Fruit fly (Drosophila melanogaster) whole organism, wandering third instar larva: Measurements from ENCODE around the gene CG13947.

ENCODE experiments used
- Abd-B ChIP-seq: fragments of >200 bp; optimal IDR thresholded peaks from 2 replicates; lab custom pipeline; 2017; ENCODE audit warnings: missing biosample characterization, missing genetic modification characterization
- CG32264 ChIP-seq: fragments of 200-800 bp; sonication (Bioruptor generic); optimal IDR thresholded peaks from 2 replicates; lab custom pipeline; 2016; ENCODE audit warnings: missing biosample characterization, missing genetic modification characterization
- CG9705 ChIP-seq: fragments of 200-800 bp; sonication (Bioruptor generic); optimal IDR thresholded peaks from 2 replicates; lab custom pipeline; 2018; ENCODE audit warnings: missing biosample characterization, mild to moderate bottlenecking, missing genetic modification characterization
- CrebA ChIP-seq: fragments of 200-800 bp; sonication (Bioruptor generic); optimal IDR thresholded peaks from 2 replicates; lab custom pipeline; 2016; ENCODE audit warnings: missing biosample characterization, mild to moderate bottlenecking, missing genetic modification characterization, borderline replicate concordance
- Dfd ChIP-seq: fragments of >200 bp; optimal IDR thresholded peaks from 2 replicates; lab custom pipeline; 2017; ENCODE audit warnings: missing biosample characterization, missing genetic modification characterization
- Dif ChIP-seq: fragments of 200-275, 200-300 bp; sonication (Bioruptor generic); optimal IDR thresholded peaks from 2 replicates; lab custom pipeline; 2018; ENCODE audit warnings: missing biosample characterization, missing genetic modification characterization; ENCODE audit not compliant: partially characterized antibody
- GATAd ChIP-seq: sonication (Bioruptor generic); optimal IDR thresholded peaks from 2 replicates; lab custom pipeline; 2016; ENCODE audit warnings: missing biosample characterization, missing genetic modification characterization
- HLH106 ChIP-seq: fragments of 200-800 bp; optimal IDR thresholded peaks from 3 replicates; lab custom pipeline; 2019; ENCODE audit warnings: missing biosample characterization, mild to moderate bottlenecking, missing genetic modification characterization, moderate library complexity
- Hr83 ChIP-seq: fragments of 200-300 bp; sonication (Bioruptor generic); optimal IDR thresholded peaks from 2 replicates; lab custom pipeline; 2016; ENCODE audit warnings: missing biosample characterization, mild to moderate bottlenecking, missing genetic modification characterization, moderate library complexity; ENCODE audit not compliant: poor library complexity, severe bottlenecking
- Mio ChIP-seq: sonication (Bioruptor generic); optimal IDR thresholded peaks from 2 replicates; lab custom pipeline; 2016; ENCODE audit warnings: missing biosample characterization, missing genetic modification characterization
- N ChIP-seq: fragments of >200 bp; optimal IDR thresholded peaks from 2 replicates; lab custom pipeline; 2018; ENCODE audit warnings: missing biosample characterization, missing external identifiers, missing genetic modification characterization
- OdsH ChIP-seq: fragments of 200-800 bp; sonication (Bioruptor generic); optimal IDR thresholded peaks from 2 replicates; lab custom pipeline; 2016; ENCODE audit warnings: missing biosample characterization, mild to moderate bottlenecking, missing genetic modification characterization
- Rel ChIP-seq, 2 experiments: fragments of 200-800 bp; sonication (Bioruptor generic) in 1 of 2; optimal IDR thresholded peaks; 2 replicates in 1 of 2; 3 replicates in 1 of 2; lab custom pipeline; 2016 to 2019; ENCODE audit warnings: mild to moderate bottlenecking in 2 of 2, missing biosample characterization in 2 of 2, missing genetic modification characterization in 2 of 2, moderate library complexity in 1 of 2
- Sp1 ChIP-seq: fragments of 200-800 bp; sonication (Bioruptor generic); optimal IDR thresholded peaks from 3 replicates; lab custom pipeline; 2019; ENCODE audit warnings: missing biosample characterization, mild to moderate bottlenecking, missing genetic modification characterization, moderate library complexity
- Vsx2 ChIP-seq: fragments of 200-300, 225-300 bp; sonication (Bioruptor generic); optimal IDR thresholded peaks from 2 replicates; lab custom pipeline; 2018; ENCODE audit warnings: missing biosample characterization, missing genetic modification characterization; ENCODE audit not compliant: partially characterized antibody
- br ChIP-seq: fragments of 200-800 bp; sonication (Bioruptor generic); optimal IDR thresholded peaks from 2 replicates; lab custom pipeline; 2016; ENCODE audit warnings: missing biosample characterization, missing genetic modification characterization
- brk ChIP-seq: fragments of 200-800 bp; sonication (Bioruptor generic); optimal IDR thresholded peaks from 2 replicates; lab custom pipeline; 2016; ENCODE audit warnings: missing biosample characterization, mild to moderate bottlenecking, missing genetic modification characterization
- dl ChIP-seq, 2 experiments: fragments of 175-275, 200-275 bp in 1 of 2; fragments of 200-275 bp in 1 of 2; sonication (Bioruptor generic); optimal IDR thresholded peaks; lab custom pipeline; 2018; ENCODE audit warnings: mild to moderate bottlenecking in 2 of 2, missing biosample characterization in 2 of 2, missing genetic modification characterization in 2 of 2, moderate library complexity in 2 of 2; ENCODE audit not compliant: partially characterized antibody in 2 of 2, insufficient read depth in 1 of 2
- dsf ChIP-seq: sonication (Bioruptor generic); optimal IDR thresholded peaks from 2 replicates; lab custom pipeline; 2016; ENCODE audit warnings: missing biosample characterization, missing genetic modification characterization, borderline replicate concordance
- ey ChIP-seq: fragments of 200-800 bp; sonication (Bioruptor generic); optimal IDR thresholded peaks from 2 replicates; lab custom pipeline; 2016; ENCODE audit warnings: missing biosample characterization, missing genetic modification characterization
- fru ChIP-seq: fragments of 200-800 bp; sonication (Bioruptor generic); optimal IDR thresholded peaks from 3 replicates; lab custom pipeline; 2016; ENCODE audit warnings: missing biosample characterization, mild to moderate bottlenecking, missing genetic modification characterization
- h ChIP-seq: fragments of 200-800 bp; sonication (Bioruptor generic); optimal IDR thresholded peaks from 3 replicates; lab custom pipeline; 2016; ENCODE audit warnings: missing biosample characterization, mild to moderate bottlenecking, missing genetic modification characterization
- jim ChIP-seq: fragments of 175-275, 200-325 bp; sonication (Bioruptor generic); optimal IDR thresholded peaks from 2 replicates; lab custom pipeline; 2016; ENCODE audit warnings: missing biosample characterization, mild to moderate bottlenecking, missing genetic modification characterization
- lola ChIP-seq: fragments of >200 bp; optimal IDR thresholded peaks from 2 replicates; lab custom pipeline; 2017; ENCODE audit warnings: missing biosample characterization, missing genetic modification characterization
- psq ChIP-seq: fragments of 200-800 bp; sonication (Bioruptor generic); optimal IDR thresholded peaks from 3 replicates; lab custom pipeline; 2017; ENCODE audit warnings: missing biosample characterization, mild to moderate bottlenecking, missing genetic modification characterization, moderate library complexity
- rgr ChIP-seq: fragments of 200-800 bp; sonication (Bioruptor generic); optimal IDR thresholded peaks from 3 replicates; lab custom pipeline; 2016; ENCODE audit warnings: missing biosample characterization, mild to moderate bottlenecking, missing genetic modification characterization
- sage ChIP-seq: fragments of 200-800 bp; sonication (Bioruptor generic); optimal IDR thresholded peaks from 2 replicates; lab custom pipeline; 2016; ENCODE audit warnings: missing biosample characterization, mild to moderate bottlenecking, missing genetic modification characterization
- sv ChIP-seq: fragments of 200-800 bp; sonication (Bioruptor generic); optimal IDR thresholded peaks from 3 replicates; lab custom pipeline; 2016; ENCODE audit warnings: missing biosample characterization, missing genetic modification characterization
- tai ChIP-seq: sonication (Bioruptor generic); optimal IDR thresholded peaks from 2 replicates; lab custom pipeline; 2016; ENCODE audit warnings: missing biosample characterization, missing genetic modification characterization
- usp ChIP-seq: fragments of >200 bp; optimal IDR thresholded peaks from 2 replicates; lab custom pipeline; 2017; ENCODE audit warnings: missing biosample characterization, missing genetic modification characterization
- woc ChIP-seq: sonication (Bioruptor generic); optimal IDR thresholded peaks from 2 replicates; lab custom pipeline; 2016; ENCODE audit warnings: missing biosample characterization, mild to moderate bottlenecking, missing genetic modification characterization

The CG13947 gene

DNA sequence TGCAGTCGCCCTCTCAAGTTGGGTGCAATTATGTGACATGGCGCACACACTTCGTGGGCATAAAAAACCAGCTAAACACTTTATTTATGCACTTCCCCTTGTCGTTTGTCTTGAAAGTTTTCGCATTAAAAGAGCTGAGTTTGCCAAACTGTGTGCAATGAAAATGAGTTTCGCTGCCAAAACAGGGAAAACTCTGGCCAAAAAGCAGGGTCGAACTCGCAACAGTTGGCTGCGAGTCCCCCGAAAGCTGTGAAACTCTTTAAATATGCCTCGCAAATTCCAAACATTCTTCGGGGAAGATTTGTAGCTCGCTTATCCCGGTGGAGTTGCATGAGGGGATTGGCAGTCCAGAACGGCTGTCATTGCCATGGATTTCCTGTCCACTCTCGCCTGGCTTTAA lies 1.2 kb downstream of the CG13947 start, which contains the start of gene Gr21a:
Gene Gr21a (plus strand): TSS at position 301 of the 400 bp plus-strand sequence.
- TF ChIP-seq usp (GFP tag; lab: Kevin White, UChicago), result no peak
- TF ChIP-seq, all 38 proteins: peak for 0

DNA sequence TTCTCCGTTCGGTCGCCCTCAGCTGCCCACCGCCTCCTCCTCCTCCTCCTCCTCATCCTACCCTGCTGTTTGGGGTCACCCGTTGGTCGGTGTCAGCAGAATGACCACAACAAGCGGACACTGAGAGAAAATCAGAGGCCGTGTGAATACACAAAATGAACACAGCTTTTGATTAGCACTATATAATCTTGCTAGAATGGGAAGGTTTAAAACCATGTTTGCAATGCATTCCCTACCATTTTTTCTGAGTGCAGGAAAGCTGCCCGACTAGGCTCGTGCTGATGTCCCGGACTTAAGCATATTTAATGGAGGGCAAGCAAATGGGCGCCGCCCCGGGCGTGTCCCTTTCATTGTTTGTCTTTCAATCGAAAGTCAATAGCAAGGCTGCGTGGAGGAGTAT lies 1.9 kb downstream of the CG13947 start:
- no peak for TF ChIP-seq Mio (GFP tag; lab: Kevin White, UChicago)

DNA sequence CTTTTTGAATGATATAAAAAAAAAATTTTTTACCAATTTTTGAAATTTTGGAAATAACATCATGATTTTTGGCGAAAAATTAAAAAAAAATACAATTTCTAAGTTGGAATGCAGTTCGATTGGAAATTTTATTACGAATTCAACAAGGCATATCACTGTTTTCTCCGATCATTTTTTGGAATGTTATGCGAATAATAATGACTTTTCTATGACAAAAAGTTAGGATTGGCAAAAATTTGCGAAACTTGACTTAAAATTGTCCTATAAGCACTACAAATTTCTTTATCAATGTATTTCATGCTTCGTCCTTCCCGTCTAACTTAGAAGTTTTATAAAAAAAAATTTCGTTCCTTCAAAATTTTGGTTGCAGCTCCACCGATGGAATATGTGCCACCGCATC lies 5.1 kb downstream of the CG13947 start, which contains the start of gene CG3544:
Gene CG3544 (plus strand): TSS at position 301 of the 400 bp plus-strand sequence.
- TF ChIP-seq woc (GFP tag; lab: Kevin White, UChicago), result no peak
- TF ChIP-seq Dif (GFP tag; lab: Kevin White, UChicago), result no peak
- TF ChIP-seq OdsH (GFP tag; lab: Kevin White, UChicago), result no peak
- no peak for TF ChIP-seq brk (GFP tag; lab: Kevin White, UChicago)
- no peak for TF ChIP-seq Dfd (GFP tag; lab: Kevin White, UChicago)
- no peak for TF ChIP-seq CrebA (GFP tag; lab: Kevin White, UChicago)
- TF ChIP-seq dl (GFP tag; optimal IDR thresholded peaks at IDR 0.05; lab: Kevin White, UChicago; ENCODE audit: insufficient read depth in 1 of 2, partially characterized antibody in 2 of 2), result no peak
- no peak for TF ChIP-seq Rel (GFP tag; optimal IDR thresholded peaks at IDR 0.05; lab: Kevin White, UChicago)
- TF ChIP-seq Rel (tag; optimal IDR thresholded peaks at IDR 0.05; lab: Kevin White, UChicago), result no peak
- no peak for TF ChIP-seq tai (GFP tag; lab: Kevin White, UChicago)
- TF ChIP-seq HLH106 (tag; lab: Kevin White, UChicago), result no peak
- TF ChIP-seq br (GFP tag; lab: Kevin White, UChicago), result no peak
- no peak for TF ChIP-seq sage
- TF ChIP-seq N (GFP tag; lab: Kevin White, UChicago), result no peak
- no peak for TF ChIP-seq Abd-B (GFP tag; lab: Kevin White, UChicago)
- TF ChIP-seq jim, result no peak
- TF ChIP-seq Hr83 (GFP tag; lab: Kevin White, UChicago), result no peak
- no peak for TF ChIP-seq dsf
- no peak for TF ChIP-seq Sp1
- no peak for TF ChIP-seq h

DNA sequence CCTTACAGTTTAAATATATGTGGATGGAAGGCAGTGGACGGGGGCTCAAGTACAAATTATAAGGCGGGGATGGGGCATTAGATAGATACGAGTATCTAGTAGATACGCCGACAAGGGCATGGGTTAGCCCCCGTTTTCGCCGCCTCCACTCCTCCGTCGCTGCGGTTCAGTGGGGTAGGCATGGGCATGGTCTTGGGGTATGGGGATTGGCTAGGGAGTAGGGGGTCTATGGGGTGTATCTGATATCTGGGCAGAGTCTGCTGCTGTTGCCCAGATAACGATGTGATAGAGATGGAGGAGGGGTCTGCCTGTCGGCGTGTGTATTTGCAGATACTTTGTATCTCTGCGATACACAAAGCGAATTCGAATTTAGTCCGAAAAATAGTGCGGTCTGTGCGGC lies 11.0 kb downstream of the CG13947 start:
- TF ChIP-seq rgr (no peak), br (GFP tag; lab: Kevin White, UChicago) (no peak), psq (GFP tag; lab: Kevin White, UChicago) (no peak), Dif (GFP tag; lab: Kevin White, UChicago) (no peak), Sp1 (no peak), dsf (no peak), sv (no peak), HLH106 (tag; lab: Kevin White, UChicago) (no peak), Mio (GFP tag; lab: Kevin White, UChicago) (no peak), CG32264 (GFP tag; lab: Kevin White, UChicago) (no peak), h (no peak), brk (GFP tag; lab: Kevin White, UChicago) (no peak), Rel (GFP tag; optimal IDR thresholded peaks at IDR 0.05; lab: Kevin White, UChicago) (no peak), Rel (tag; optimal IDR thresholded peaks at IDR 0.05; lab: Kevin White, UChicago) (no peak), ey (GFP tag; lab: Kevin White, UChicago) (no peak), jim (no peak)

DNA sequence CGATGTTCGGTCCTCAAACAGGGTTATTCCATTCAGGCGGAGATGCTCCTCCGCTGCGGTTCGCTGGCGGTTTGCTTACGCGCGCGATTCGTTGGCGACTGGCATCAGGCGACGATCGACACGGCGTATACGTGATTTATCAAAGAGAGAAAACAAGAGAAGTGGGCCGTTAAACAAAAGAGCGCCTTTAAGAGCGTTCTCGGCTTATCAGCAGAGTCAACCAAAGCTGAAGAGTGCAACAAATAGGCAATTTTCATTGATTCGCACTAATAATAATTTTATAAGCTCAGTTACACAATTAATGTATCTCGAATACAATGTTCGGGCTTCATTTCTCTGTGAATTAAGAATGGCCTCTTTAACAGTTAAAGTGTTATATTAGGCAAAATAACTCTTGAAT lies 11.7 kb downstream of the CG13947 start, which contains the start of gene Pkg21D:
Gene Pkg21D (minus strand): TSS at position 101 of the 400 bp plus-strand sequence.
- TF ChIP-seq fru (GFP tag; lab: Kevin White, UChicago), result no peak
- TF ChIP-seq Abd-B (GFP tag; lab: Kevin White, UChicago), result no peak
- no peak for TF ChIP-seq dsf
- no peak for TF ChIP-seq sv
- TF ChIP-seq GATAd, result no peak
- TF ChIP-seq Vsx2 (GFP tag; lab: Kevin White, UChicago), result no peak
- no peak for TF ChIP-seq CG9705 (GFP tag; lab: Kevin White, UChicago)
- no peak for TF ChIP-seq lola (GFP tag; lab: Kevin White, UChicago)
- TF ChIP-seq Rel (GFP tag; optimal IDR thresholded peaks at IDR 0.05; lab: Kevin White, UChicago), result no peak
- no peak for TF ChIP-seq Rel (tag; optimal IDR thresholded peaks at IDR 0.05; lab: Kevin White, UChicago)
